Worm (Caenorhabditis elegans) whole organism, dauer: Measurements from ENCODE around the gene math-19.
"Not testable (repeated sequence)": the region's sequence is repeated elsewhere in the genome, so short reads cannot be mapped to it uniquely, and the experiment has no call there.

Experiments
- unc-62 ChIP-seq: sonication (generic microtip); optimal IDR thresholded peaks from 2 replicates; lab custom pipeline; 2017; ENCODE audit warnings: missing biosample characterization, missing genetic modification reagents, missing genetic modification characterization

The math-19 gene

ce11 chrII:1998561-1998960, at the start of gene math-19:
Gene math-19, plus strand, starts transcription at chrII:1998861.
- TF ChIP-seq unc-62 (GFP tag; lab: Kevin White, UChicago) = not testable (repeated sequence)

DNA sequence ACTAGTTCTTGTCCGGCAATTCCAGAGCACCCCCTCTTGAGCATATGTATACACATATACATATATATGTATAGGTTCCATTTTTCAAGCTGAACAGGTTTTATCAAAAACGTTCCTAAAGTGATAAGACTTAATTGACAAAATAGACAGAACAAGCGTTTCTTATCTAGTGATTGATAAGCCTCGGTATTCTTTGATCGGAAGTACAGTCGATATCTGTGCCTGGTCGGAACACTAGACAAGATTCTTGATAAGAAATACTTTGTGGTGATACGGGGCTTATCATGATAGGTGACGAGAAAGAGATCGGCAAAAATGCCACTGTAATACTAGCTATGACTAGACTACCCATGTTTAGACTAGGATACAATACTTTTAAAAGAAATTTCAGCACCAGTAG, 49.5 kb upstream of the math-19 start:
- no peak for TF ChIP-seq unc-62 (GFP tag; lab: Kevin White, UChicago)

DNA sequence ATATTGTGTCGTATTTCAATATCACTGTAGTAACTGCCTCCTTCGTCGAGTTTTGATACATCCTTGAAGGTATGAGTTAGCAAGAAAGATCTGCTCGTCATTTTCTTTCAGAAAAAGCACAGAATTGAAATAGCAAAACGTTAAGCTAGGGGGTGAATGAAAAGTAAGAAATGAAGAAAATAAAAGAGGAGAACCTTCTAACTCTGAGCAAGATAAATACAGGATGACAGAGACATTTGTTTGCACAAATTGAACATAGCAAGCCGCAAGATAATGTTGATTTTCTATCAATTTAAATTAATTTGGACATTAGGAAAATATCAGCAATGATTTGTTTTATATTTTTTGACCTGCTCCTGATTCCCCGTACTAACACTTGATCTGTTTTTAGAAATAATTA, 43.1 kb upstream of the math-19 start, which contains the start of gene math-49:
TSS of gene math-49 (minus strand) at position 101 of the 400 bp plus-strand sequence.
- not testable (repeated sequence) for TF ChIP-seq unc-62 (GFP tag; lab: Kevin White, UChicago)

DNA sequence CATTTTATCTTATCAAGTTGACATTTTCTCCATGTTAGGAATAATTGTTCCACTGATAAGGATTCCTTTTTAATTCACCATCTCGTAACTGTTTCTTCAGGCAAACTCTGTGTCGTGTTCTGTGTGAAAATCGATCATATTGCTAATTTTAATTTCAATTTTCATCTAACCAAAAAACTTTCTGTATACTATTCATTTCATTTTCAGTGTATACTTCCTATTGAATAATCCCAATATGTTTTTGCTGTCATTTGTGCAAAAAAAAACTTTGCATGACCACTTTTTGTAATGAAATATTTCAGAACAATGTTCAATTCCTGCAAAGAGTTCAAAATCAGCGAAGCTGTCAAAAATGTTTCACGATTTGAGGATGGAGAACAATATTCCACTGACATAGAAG, 11.7 kb upstream of the math-19 start, which contains the start of gene Y16E11A.4:
TSS of gene Y16E11A.4 (plus strand) at position 301 of the 400 bp plus-strand sequence.
- TF ChIP-seq unc-62 (GFP tag; lab: Kevin White, UChicago) = no peak

ce11 chrII:1989010-1989409, 9.7 kb upstream of the math-19 start, which contains the start of gene math-44:
Gene math-44, plus strand, starts transcription at chrII:1989310.
- no peak for TF ChIP-seq unc-62 (GFP tag; lab: Kevin White, UChicago)

ce11 chrII:1993738-1994137, 4.9 kb upstream of the math-19 start, which contains the start of gene math-21:
Gene math-21, plus strand, starts transcription at chrII:1994038.
- TF ChIP-seq unc-62 (GFP tag; lab: Kevin White, UChicago) = no peak

- TF ChIP-seq unc-62 (GFP tag; lab: Kevin White, UChicago) = no peak
Measured at ce11 chrII:1995744-1996143, 2.9 kb upstream of the math-19 start.

DNA sequence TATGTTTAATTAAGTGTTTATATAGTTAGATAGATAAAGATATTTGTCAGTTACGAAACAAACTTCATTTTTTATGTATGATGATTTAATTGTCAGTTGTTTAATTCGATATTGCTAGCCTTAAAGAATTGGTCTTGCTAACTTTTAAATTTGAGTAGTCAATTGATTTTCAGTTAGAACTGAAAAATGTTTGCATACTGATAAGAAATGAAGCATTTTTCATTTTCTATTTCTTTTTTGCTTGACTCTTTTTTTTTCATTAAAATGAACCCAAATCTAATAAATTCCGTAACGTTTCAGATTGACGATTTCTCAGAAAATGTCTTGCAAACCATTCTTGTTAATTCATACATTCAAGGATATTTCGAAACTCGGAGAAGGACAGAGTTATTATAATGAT, 2.4 kb upstream of the math-19 start, which contains the start of gene math-20:
TSS of gene math-20 (plus strand) at position 301 of the 400 bp plus-strand sequence.
- TF ChIP-seq unc-62 (GFP tag; lab: Kevin White, UChicago) = no peak

DNA sequence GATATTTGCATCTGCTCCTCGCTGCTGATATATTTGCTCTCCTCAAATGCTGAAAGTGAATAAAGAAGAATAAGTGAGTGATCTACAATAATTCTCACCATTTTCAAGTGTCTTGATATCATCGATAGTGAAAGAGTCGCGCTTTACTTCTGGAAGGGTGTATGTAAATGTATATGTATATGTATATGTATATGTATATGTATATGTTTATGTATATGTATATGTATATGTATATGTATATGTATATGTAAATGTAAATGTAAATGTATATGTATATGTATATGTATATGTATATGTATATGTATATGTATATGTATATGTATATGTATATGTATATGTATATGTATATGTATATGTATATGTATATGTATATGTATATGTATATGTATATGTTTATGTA, 2.1 kb downstream of the math-19 start, which contains the start of gene ceh-84:
TSS of gene ceh-84 (minus strand) at position 101 of the 400 bp plus-strand sequence.
- not testable (repeated sequence) for TF ChIP-seq unc-62 (GFP tag; lab: Kevin White, UChicago)

DNA sequence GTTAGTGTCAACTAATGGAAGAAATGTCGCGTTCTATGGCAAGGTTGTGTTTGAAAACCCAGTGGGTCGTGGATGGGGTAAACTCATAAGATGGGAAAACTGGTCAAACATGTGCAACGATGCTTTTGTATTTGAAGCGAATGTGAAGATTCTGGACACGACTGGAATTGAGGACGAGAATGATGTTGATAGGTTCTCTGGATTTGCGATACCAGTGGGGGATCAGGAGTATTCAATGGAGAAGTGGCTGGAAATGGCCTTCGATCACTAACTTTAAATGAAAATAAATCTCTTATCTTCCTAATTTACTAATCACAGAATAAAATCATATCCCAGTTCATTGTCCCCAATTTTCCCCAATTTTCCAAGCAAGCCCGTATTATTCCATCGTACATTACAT, 12.5 kb downstream of the math-19 start:
- TF ChIP-seq unc-62 (GFP tag; lab: Kevin White, UChicago) = no peak

ce11 chrII:2012698-2013097, 14.0 kb downstream of the math-19 start, which contains the start of gene F59H6.15:
Gene F59H6.15, plus strand, starts transcription at chrII:2012998.
- TF ChIP-seq unc-62 (GFP tag; lab: Kevin White, UChicago) = no peak

ce11 chrII:2013856-2014255, 15.2 kb downstream of the math-19 start:
- no peak for TF ChIP-seq unc-62 (GFP tag; lab: Kevin White, UChicago)

- not testable (repeated sequence) for TF ChIP-seq unc-62 (GFP tag; lab: Kevin White, UChicago)
Measured at ce11 chrII:2023514-2023913, 24.9 kb downstream of the math-19 start, which contains the start of gene cya-2. Gene cya-2, minus strand, starts transcription at chrII:2023614.

ce11 chrII:2026525-2026924, 27.9 kb downstream of the math-19 start, which contains the start of gene bath-21:
Gene bath-21, minus strand, starts transcription at chrII:2026625.
- TF ChIP-seq unc-62 (GFP tag; lab: Kevin White, UChicago) = no peak

ce11 chrII:2028712-2029111, 30.1 kb downstream of the math-19 start, which contains the start of gene bath-1:
Gene bath-1, minus strand, starts transcription at chrII:2028812.
- TF ChIP-seq unc-62 (GFP tag; lab: Kevin White, UChicago) = no peak

- no peak for TF ChIP-seq unc-62 (GFP tag; lab: Kevin White, UChicago)
Measured at ce11 chrII:2030367-2030766, 31.7 kb downstream of the math-19 start, which contains the start of gene bath-3. Gene bath-3, minus strand, starts transcription at chrII:2030467.

DNA sequence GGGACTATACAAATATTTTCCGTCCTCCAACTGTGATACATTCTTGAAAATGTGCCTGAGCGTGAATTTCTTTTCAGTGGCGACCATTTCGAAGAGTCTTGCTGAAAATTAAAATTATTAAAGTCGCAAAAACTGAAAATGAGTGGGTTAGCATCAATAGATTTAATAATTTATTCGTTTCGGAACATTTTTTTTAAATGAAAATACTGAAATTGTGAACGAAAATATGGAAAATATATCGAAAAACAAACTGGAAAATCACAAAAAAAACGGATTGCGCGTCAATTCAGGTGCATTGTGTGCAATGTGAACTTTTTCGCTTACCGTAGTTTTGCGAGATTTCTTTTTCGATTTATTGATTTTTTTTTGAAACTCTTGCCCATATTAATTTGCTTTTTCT, 33.2 kb downstream of the math-19 start, which contains the start of gene bath-5:
TSS of gene bath-5 (minus strand) at position 101 of the 400 bp plus-strand sequence.
- no peak for TF ChIP-seq unc-62 (GFP tag; lab: Kevin White, UChicago)
